Worm (Caenorhabditis elegans) whole organism, midembryonic: ENCODE data around the gene F53F4.1.

Experiments
- T22C8.4 ChIP-seq: fragments of 200-800 bp; sonication (Bioruptor generic); IDR thresholded peaks from 2 replicates; pipeline ENCODE4 v1.3.6; 2022; ENCODE audit warnings: missing genetic modification characterization, missing compliant biosample characterization
- cog-1 ChIP-seq: sonication (generic microtip); optimal IDR thresholded peaks from 2 replicates; lab custom pipeline; 2016; ENCODE audit warnings: missing genetic modification characterization, missing compliant biosample characterization
- flt-1 ChIP-seq: fragments of 200-800 bp; sonication (Bioruptor generic); IDR thresholded peaks from 2 replicates; pipeline ENCODE4 v1.3.6; 2022; ENCODE audit warnings: missing genetic modification characterization, missing compliant biosample characterization
- klf-2 ChIP-seq: fragments of 200-800 bp; sonication (Bioruptor generic); conservative IDR thresholded peaks from 2 replicates; pipeline ENCODE4 v1.3.6; 2022; ENCODE audit warnings: missing genetic modification reagents, missing genetic modification characterization, missing compliant biosample characterization
- med-1 ChIP-seq: sonication (generic microtip); optimal IDR thresholded peaks from 2 replicates; lab custom pipeline; 2017; ENCODE audit warnings: missing genetic modification characterization, mild to moderate bottlenecking, missing compliant biosample characterization, antibody characterized with exemption, missing genetic modification reagents; ENCODE audit not compliant: insufficient read depth
- ref-1 ChIP-seq: fragments of 200-800 bp; sonication (Bioruptor generic); conservative IDR thresholded peaks from 2 replicates; pipeline ENCODE4 v1.3.6; 2022; ENCODE audit warnings: missing genetic modification reagents, missing genetic modification characterization, missing compliant biosample characterization
- tab-1 ChIP-seq: fragments of 200-800 bp; sonication (Bioruptor generic); IDR thresholded peaks from 2 replicates; pipeline ENCODE4 v1.3.6; 2022; ENCODE audit warnings: missing genetic modification characterization, missing compliant biosample characterization
- ztf-23 ChIP-seq: fragments of 200-800 bp; sonication (Bioruptor generic); IDR thresholded peaks from 2 replicates; pipeline ENCODE4 v1.3.6; 2022; ENCODE audit warnings: missing genetic modification reagents, missing genetic modification characterization, missing compliant biosample characterization
- ztf-29 ChIP-seq: fragments of 200-800 bp; sonication (Bioruptor generic); IDR thresholded peaks from 2 replicates; pipeline ENCODE4 v1.3.6; 2022; ENCODE audit warnings: missing genetic modification reagents, missing genetic modification characterization, missing compliant biosample characterization

DNA sequence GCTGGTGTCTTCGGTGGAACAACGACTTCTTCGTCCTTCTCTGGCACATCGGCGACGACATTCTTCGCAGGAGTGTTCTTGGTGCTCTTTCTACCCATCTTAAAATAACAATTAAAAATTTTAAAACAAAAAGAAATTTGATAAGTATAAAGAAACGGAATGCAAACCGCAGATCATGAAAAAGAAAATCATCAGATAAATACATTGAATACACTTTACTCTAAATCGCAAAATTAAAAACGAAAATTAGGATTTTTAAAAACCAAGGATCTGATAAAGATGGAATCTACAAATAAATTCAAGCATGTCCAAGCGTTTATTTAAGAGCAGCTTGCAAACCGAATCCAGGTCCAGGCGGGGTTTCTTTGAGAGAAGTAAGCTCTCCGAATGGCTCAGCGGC, 39.8 kb downstream of the F53F4.1 start, which contains the start of gene F53F4.11:
- TF ChIP-seq cog-1 (no peak), klf-2 (GFP tag; lab: Robert Waterston, UW) (no peak), tab-1 (no peak), med-1 (GFP tag; lab: Kevin White, UChicago) (no peak), ztf-23 (GFP tag; lab: Robert Waterston, UW) (no peak), ref-1 (GFP tag; lab: Robert Waterston, UW) (no peak), ztf-29 (GFP tag; lab: Robert Waterston, UW) (no peak), T22C8.4 (GFP tag; lab: Robert Waterston, UW) (no peak), flt-1 (GFP tag; lab: Robert Waterston, UW) (no peak)
